Worm (Caenorhabditis elegans): ENCODE measurements around the gene catp-3.

Gene catp-3

ce11 chrV:8044957-8045356, 30.9 kb upstream of the catp-3 start (continued):
- TF ChIP-seq hlh-4 (tag; optimal IDR thresholded peaks at IDR 0.05) (no peak), unc-98 (GFP tag; IDR thresholded peaks at IDR 0.05) (no peak), nhr-84 (tag; optimal IDR thresholded peaks at IDR 0.05) (no peak), tlp-1 (tag; optimal IDR thresholded peaks at IDR 0.05) (no peak), unc-62 (GFP tag; optimal IDR thresholded peaks at IDR 0.05) (no peak), unc-86 (tag; optimal IDR thresholded peaks at IDR 0.05) (no peak), pax-3 (tag; optimal IDR thresholded peaks at IDR 0.05) (no peak), nhr-85 (tag) (peak; percentile 84), nhr-11 (tag; optimal IDR thresholded peaks at IDR 0.05) (no peak), ztf-11 (tag; optimal IDR thresholded peaks at IDR 0.05) (no peak), elt-2 (tag; optimal IDR thresholded peaks at IDR 0.05) (no peak), aly-2 (tag; optimal IDR thresholded peaks at IDR 0.05) (no peak), nhr-237 (tag; optimal IDR thresholded peaks at IDR 0.05) (no peak), egl-13 (tag; optimal IDR thresholded peaks at IDR 0.05) (no peak), mep-1 (tag; optimal IDR thresholded peaks at IDR 0.05) (peak; percentile 46), ceh-90 (tag; optimal IDR thresholded peaks at IDR 0.05) (no peak), grh-1 (GFP tag; IDR thresholded peaks at IDR 0.05) (0 out of 2 replicates have a peak, but pooled peaks have one; percentile 7), lsy-2 (tag; optimal IDR thresholded peaks at IDR 0.05) (no peak), ceh-82 (tag; optimal IDR thresholded peaks at IDR 0.05) (no peak), dpl-1 (GFP tag; optimal IDR thresholded peaks at IDR 0.05) (no peak)

ce11 chrV:8046706-8047105, 29.1 kb upstream of the catp-3 start, which contains the start of gene ZC513.3:
Gene ZC513.3 (plus strand): TSS chrV:8047006.
- no peak for TF ChIP-seq lin-14 (GFP tag; optimal IDR thresholded peaks at IDR 0.05)
- no peak for TF ChIP-seq aly-2 (tag; optimal IDR thresholded peaks at IDR 0.05)
- no peak for TF ChIP-seq fos-1 (tag; optimal IDR thresholded peaks at IDR 0.05)
- no peak for TF ChIP-seq nhr-47 (tag; optimal IDR thresholded peaks at IDR 0.05)
- TF ChIP-seq hpl-2 (GFP tag; optimal IDR thresholded peaks at IDR 0.05): no peak
- no peak for TF ChIP-seq zag-1 (tag; optimal IDR thresholded peaks at IDR 0.05)
- no peak for TF ChIP-seq nhr-11 (tag; optimal IDR thresholded peaks at IDR 0.05)

ce11 chrV:8050059-8050677, 25.6 kb upstream of the catp-3 start:
- TF ChIP-seq pqm-1 (tag; optimal IDR thresholded peaks at IDR 0.05) (no peak), ceh-8 (GFP tag; optimal IDR thresholded peaks at IDR 0.05) (peak; percentile 14)

ce11 chrV:8050811-8051210, 25.0 kb upstream of the catp-3 start, which contains the start of gene col-43:
Gene col-43 (minus strand): TSS chrV:8050911.
- TF ChIP-seq nhr-12 (tag; optimal IDR thresholded peaks at IDR 0.05): no peak
- TF ChIP-seq blmp-1 (tag; optimal IDR thresholded peaks at IDR 0.05): peak; percentile 21
- TF ChIP-seq sox-4 (tag; optimal IDR thresholded peaks at IDR 0.05): no peak

- TF ChIP-seq mef-2 (tag; optimal IDR thresholded peaks at IDR 0.05) (no peak), grh-1 (GFP tag; IDR thresholded peaks at IDR 0.05) (no peak), fkh-10 (GFP tag; optimal IDR thresholded peaks at IDR 0.05) (no peak), efl-3 (GFP tag; optimal IDR thresholded peaks at IDR 0.05) (no peak)
Measured at ce11 chrV:8051851-8052250, 24.0 kb upstream of the catp-3 start, which contains the start of gene sth-1. Gene sth-1 (plus strand): TSS chrV:8052151.

- TF ChIP-seq nhr-19 (GFP tag; conservative IDR thresholded peaks at IDR 0.05) (no peak), blmp-1 (tag; optimal IDR thresholded peaks at IDR 0.05) (peak; percentile 16), nhr-85 (tag) (peak; percentile 9), fkh-10 (GFP tag; optimal IDR thresholded peaks at IDR 0.05) (no peak)
Measured at ce11 chrV:8054130-8054529, 21.7 kb upstream of the catp-3 start, which contains the start of gene ZC513.2. Gene ZC513.2 (plus strand): TSS chrV:8054430.
